Fruit fly (Drosophila melanogaster): ENCODE data around the gene Pi4KIIalpha.

The Pi4KIIalpha gene

dm6 chr3R:5514759-5515158 is 48.7 kb downstream of the Pi4KIIalpha start:
- TF ChIP-seq Smox (GFP tag; optimal IDR thresholded peaks at IDR 0.05), result peak; percentile 15
- peak; percentile 36 for TF ChIP-seq Hr39 (GFP tag; optimal IDR thresholded peaks at IDR 0.05)
- peak; percentile 3 for TF ChIP-seq lz (GFP tag; optimal IDR thresholded peaks at IDR 0.05)
- peak; percentile 21 for TF ChIP-seq Met (GFP tag; optimal IDR thresholded peaks at IDR 0.05)
- no peak for TF ChIP-seq Ets96B (tag; optimal IDR thresholded peaks at IDR 0.05)
- TF ChIP-seq dac (GFP tag; optimal IDR thresholded peaks at IDR 0.05), result no peak
- no peak for TF ChIP-seq fd85E (GFP tag; optimal IDR thresholded peaks at IDR 0.05)
- TF ChIP-seq Eip78C (GFP tag), result peak; percentile 57
- peak; percentile 10 for TF ChIP-seq topi (GFP tag; optimal IDR thresholded peaks at IDR 0.05)
- no peak for TF ChIP-seq CG1621 (tag; optimal IDR thresholded peaks at IDR 0.05)
- TF ChIP-seq dsx (GFP tag; optimal IDR thresholded peaks at IDR 0.05; ENCODE audit: poor library complexity, severe bottlenecking), result no peak
- peak; percentile 71 for TF ChIP-seq svp (GFP tag)
- TF ChIP-seq CG31627 (GFP tag; optimal IDR thresholded peaks at IDR 0.05), result peak; percentile 12
- TF ChIP-seq CG10669 (GFP tag; optimal IDR thresholded peaks at IDR 0.05), result no peak
- peak; percentile 10 for TF ChIP-seq esn (GFP tag; optimal IDR thresholded peaks at IDR 0.05)

Measured in whole organism, prepupa.